Fruit fly (Drosophila melanogaster): ENCODE results near the gene nom.

nom gene

DNA sequence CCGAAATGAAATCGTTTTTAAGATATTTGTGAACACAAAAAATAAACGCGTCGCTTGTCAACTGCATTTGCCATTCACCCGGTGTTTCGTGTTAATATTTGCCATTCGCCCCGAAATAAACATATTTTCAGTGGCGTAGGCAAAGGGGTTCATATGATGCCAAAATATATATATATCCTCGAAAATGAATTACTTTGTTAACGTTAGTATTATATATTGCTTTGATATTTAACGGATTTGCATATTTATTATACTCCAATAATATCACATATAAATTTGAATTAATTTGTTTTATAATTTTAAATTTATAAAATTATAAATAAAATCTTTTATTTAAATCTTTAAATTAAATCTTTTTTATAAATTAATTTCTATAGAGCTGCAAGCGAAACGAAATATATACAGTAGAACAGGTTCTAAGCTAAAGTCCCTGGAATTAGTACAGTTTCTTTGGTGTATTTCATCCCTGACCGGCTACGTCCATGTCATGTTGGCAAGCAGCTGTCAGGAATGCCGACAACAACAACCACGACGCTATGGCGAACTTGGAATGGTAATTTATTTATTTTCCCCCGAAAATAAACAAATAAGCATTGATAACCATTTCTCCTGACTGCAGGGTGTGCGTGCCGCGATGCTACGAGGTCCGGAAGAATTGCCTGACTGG, 8.8 kb downstream of the nom start, which contains the start of the genes M1BP and CG8202 (continued):
- TF ChIP-seq her (GFP tag; optimal IDR thresholded peaks at IDR 0.05): no peak
- peak; percentile 59; the same call in 1 of the 2 replicates for TF ChIP-seq Nf-YA (GFP tag; IDR thresholded peaks at IDR 0.05)
- 0 out of 3 replicates have a peak, but pooled peaks have one; percentile 63 for TF ChIP-seq CG6175 (GFP tag; IDR thresholded peaks at IDR 0.05)
- peak; percentile 69 for TF ChIP-seq onecut (GFP tag; IDR thresholded peaks at IDR 0.05)
- no peak for TF ChIP-seq hbn (GFP tag; IDR thresholded peaks at IDR 0.05; ENCODE audit: partially characterized antibody)
- TF ChIP-seq MESR4 (GFP tag; optimal IDR thresholded peaks at IDR 0.05): peak; percentile 40
- TF ChIP-seq ac (GFP tag; optimal IDR thresholded peaks at IDR 0.05): peak; percentile 74
- TF ChIP-seq CG2889 (GFP tag; IDR thresholded peaks at IDR 0.05): peak; percentile 55; the same call in 1 of the 3 replicates
- TF ChIP-seq pnt (GFP tag; optimal IDR thresholded peaks at IDR 0.05): peak; percentile 70
- TF ChIP-seq CG12942 (GFP tag; optimal IDR thresholded peaks at IDR 0.05): peak; percentile 90
- TF ChIP-seq knrl (GFP tag; IDR thresholded peaks at IDR 0.05; ENCODE audit: partially characterized antibody): no peak
- no peak; the same call in 1 of the 2 replicates for TF ChIP-seq E2f2 (GFP tag; IDR thresholded peaks at IDR 0.05)
- TF ChIP-seq slou (GFP tag; optimal IDR thresholded peaks at IDR 0.05): peak; percentile 41
- peak; percentile 47 for TF ChIP-seq CG34376 (GFP tag; optimal IDR thresholded peaks at IDR 0.05)
- TF ChIP-seq CG14014 (GFP tag; IDR thresholded peaks at IDR 0.05): peak; percentile 71
- TF ChIP-seq CG10431 (GFP tag; optimal IDR thresholded peaks at IDR 0.05): peak; percentile 80
- TF ChIP-seq sc (optimal IDR thresholded peaks at IDR 0.05): no peak
- TF ChIP-seq sc (GFP tag; optimal IDR thresholded peaks at IDR 0.05): peak; percentile 86
- peak; percentile 39 for TF ChIP-seq CTCF (GFP tag; optimal IDR thresholded peaks at IDR 0.05)
- peak; percentile 81 for TF ChIP-seq lilli (GFP tag; optimal IDR thresholded peaks at IDR 0.05)
- peak; percentile 86 for TF ChIP-seq CG9817 (tag; optimal IDR thresholded peaks at IDR 0.05)
- TF ChIP-seq tin (GFP tag; optimal IDR thresholded peaks at IDR 0.05): peak; percentile 88
- TF ChIP-seq maf-S (GFP tag; optimal IDR thresholded peaks at IDR 0.05): no peak
- peak; percentile 91 for TF ChIP-seq BtbVII (GFP tag; optimal IDR thresholded peaks at IDR 0.05)
- peak; percentile 53 for TF ChIP-seq wdn (GFP tag; IDR thresholded peaks at IDR 0.05)
- peak; percentile 94 for TF ChIP-seq CG33557 (GFP tag; optimal IDR thresholded peaks at IDR 0.05)
- TF ChIP-seq vfl (GFP tag; optimal IDR thresholded peaks at IDR 0.05): peak; percentile 0
- no peak for TF ChIP-seq CG14860 (GFP tag; IDR thresholded peaks at IDR 0.05; ENCODE audit: partially characterized antibody)
- peak; percentile 89 for TF ChIP-seq CG15601 (tag; optimal IDR thresholded peaks at IDR 0.05)
- TF ChIP-seq CG14667 (GFP tag; IDR thresholded peaks at IDR 0.05): peak; percentile 77
- no peak for TF ChIP-seq Stat92E (GFP tag; optimal IDR thresholded peaks at IDR 0.05)
- no peak for TF ChIP-seq CG6791 (GFP tag; IDR thresholded peaks at IDR 0.05; ENCODE audit: partially characterized antibody)
- TF ChIP-seq peb (GFP tag; IDR thresholded peaks at IDR 0.05): no peak
- peak; percentile 53 for TF ChIP-seq zfh2 (GFP tag; optimal IDR thresholded peaks at IDR 0.05)
- TF ChIP-seq CG1233 (GFP tag; optimal IDR thresholded peaks at IDR 0.05): peak; percentile 96
- TF ChIP-seq CG6689 (GFP tag; IDR thresholded peaks at IDR 0.05): peak; percentile 84
- no peak for TF ChIP-seq pita (GFP tag; optimal IDR thresholded peaks at IDR 0.05)
- TF ChIP-seq cas (GFP tag; IDR thresholded peaks at IDR 0.05): no peak
- TF ChIP-seq Hr39 (optimal IDR thresholded peaks at IDR 0.05): no peak
- peak; percentile 88 for TF ChIP-seq sens (GFP tag)
- peak; percentile 55 for TF ChIP-seq CG16863 (GFP tag; optimal IDR thresholded peaks at IDR 0.05)
- peak; percentile 91 for TF ChIP-seq Fer1 (GFP tag; optimal IDR thresholded peaks at IDR 0.05)
- TF ChIP-seq fd3F (GFP tag; optimal IDR thresholded peaks at IDR 0.05): peak; percentile 83
- TF ChIP-seq pum (GFP tag; optimal IDR thresholded peaks at IDR 0.05): peak; percentile 56
- TF ChIP-seq sr (GFP tag; IDR thresholded peaks at IDR 0.05): no peak
- peak; percentile 57; the same call in 1 of the 2 replicates for TF ChIP-seq CG43689 (GFP tag; IDR thresholded peaks at IDR 0.05)
- no peak for TF ChIP-seq cg (GFP tag; optimal IDR thresholded peaks at IDR 0.05)
- peak; percentile 86 for TF ChIP-seq Chrac-16 (GFP tag; optimal IDR thresholded peaks at IDR 0.05)
- TF ChIP-seq Xbp1 (GFP tag; optimal IDR thresholded peaks at IDR 0.05): peak; percentile 93
- TF ChIP-seq cad (GFP tag; optimal IDR thresholded peaks at IDR 0.05): no peak
- peak; percentile 69 for TF ChIP-seq HLH54F (GFP tag; optimal IDR thresholded peaks at IDR 0.05)

Measured in whole organism, embryonic.